Worm (Caenorhabditis elegans): ENCODE results near the gene hst-1.

ce11 chrIV:8651835-8652234 lies 39.5 kb downstream of the hst-1 start, which contains the start of gene C49C8.8:
- TF ChIP-seq nfya-1 (tag; optimal IDR thresholded peaks at IDR 0.05) = no peak
- TF ChIP-seq ama-1 (optimal IDR thresholded peaks at IDR 0.05) = no peak
- no peak for TF ChIP-seq unc-86 (tag; optimal IDR thresholded peaks at IDR 0.05)
- no peak for TF ChIP-seq ceh-30 (tag; optimal IDR thresholded peaks at IDR 0.05)
- TF ChIP-seq che-1 (tag; optimal IDR thresholded peaks at IDR 0.05) = no peak

All from whole organism, late embryonic.